Fruit fly (Drosophila melanogaster) ovary, adult (tissue): ENCODE data around the gene KFase.

ENCODE experiments used
- CG17801 ChIP-seq: fragments of 200-800 bp; optimal IDR thresholded peaks from 2 replicates; lab custom pipeline; 2019; ENCODE audit warnings: missing biosample characterization, mild to moderate bottlenecking, missing genetic modification characterization, moderate library complexity; ENCODE audit not compliant: partially characterized antibody

Gene KFase

dm6 chr2L:6496753-6497152, 8.2 kb upstream of the KFase start, which contains the start of gene CG9550:
TSS of gene CG9550 (plus strand) at chr2L:6497053.
- TF ChIP-seq CG17801 (GFP tag; lab: Kevin White, UChicago), result no peak

dm6 chr2L:6494405-6494816, 5.9 kb upstream of the KFase start, which contains the start of gene CG9547:
TSS of gene CG9547 (minus strand) at chr2L:6494532.
- peak; percentile 76 for TF ChIP-seq CG17801 (GFP tag; lab: Kevin White, UChicago)

dm6 chr2L:6490783-6491249, 2.3 kb upstream of the KFase start, which contains the start of the genes Phf5a and CG31638:
TSS of gene Phf5a (minus strand) at chr2L:6490843.
TSS of gene CG31638 (plus strand) at chr2L:6491061.
- TF ChIP-seq CG17801 (GFP tag; lab: Kevin White, UChicago), result peak; percentile 65

dm6 chr2L:6481310-6481738, 7.2 kb downstream of the KFase start:
- TF ChIP-seq CG17801 (GFP tag; lab: Kevin White, UChicago), result peak; percentile 25

- TF ChIP-seq CG17801 (GFP tag; lab: Kevin White, UChicago), result peak; percentile 67
These were observed 8.2 kb downstream of the KFase start, which contains the start of the genes Sec61alpha and Daxx for dm6 chr2L:6480212-6480994. TSS of gene Sec61alpha (minus strand) at chr2L:6480575. TSS of gene Daxx (plus strand) at chr2L:6480929.

- peak; percentile 69 for TF ChIP-seq CG17801 (GFP tag; lab: Kevin White, UChicago)
These were observed 9.2 kb downstream of the KFase start for dm6 chr2L:6479226-6479906.

dm6 chr2L:6476753-6477152, 11.8 kb downstream of the KFase start, which contains the start of gene CG9536:
TSS of gene CG9536 (minus strand) at chr2L:6476975.
- peak; percentile 58 for TF ChIP-seq CG17801 (GFP tag; lab: Kevin White, UChicago)

- no peak for TF ChIP-seq CG17801 (GFP tag; lab: Kevin White, UChicago)
These were observed 13.5 kb downstream of the KFase start for dm6 chr2L:6474878-6475582.

dm6 chr2L:6474298-6474697, 14.3 kb downstream of the KFase start:
- no peak for TF ChIP-seq CG17801 (GFP tag; lab: Kevin White, UChicago)

dm6 chr2L:6473076-6474037, 15.2 kb downstream of the KFase start, which contains the start of gene mmy:
TSS of gene mmy (minus strand) at chr2L:6473904.
- TF ChIP-seq CG17801 (GFP tag; lab: Kevin White, UChicago), result peak; percentile 53

dm6 chr2L:6471978-6472776, 16.4 kb downstream of the KFase start:
- TF ChIP-seq CG17801 (GFP tag; lab: Kevin White, UChicago), result peak; percentile 21

dm6 chr2L:6470100-6470644, 18.4 kb downstream of the KFase start:
- no peak for TF ChIP-seq CG17801 (GFP tag; lab: Kevin White, UChicago)
